Worm (Caenorhabditis elegans): ENCODE measurements around the gene Y110A2AL.2.
"Not testable (repeated sequence)": the region's sequence is repeated elsewhere in the genome, so short reads cannot be mapped to it uniquely, and the experiment has no call there.

The Y110A2AL.2 gene

DNA sequence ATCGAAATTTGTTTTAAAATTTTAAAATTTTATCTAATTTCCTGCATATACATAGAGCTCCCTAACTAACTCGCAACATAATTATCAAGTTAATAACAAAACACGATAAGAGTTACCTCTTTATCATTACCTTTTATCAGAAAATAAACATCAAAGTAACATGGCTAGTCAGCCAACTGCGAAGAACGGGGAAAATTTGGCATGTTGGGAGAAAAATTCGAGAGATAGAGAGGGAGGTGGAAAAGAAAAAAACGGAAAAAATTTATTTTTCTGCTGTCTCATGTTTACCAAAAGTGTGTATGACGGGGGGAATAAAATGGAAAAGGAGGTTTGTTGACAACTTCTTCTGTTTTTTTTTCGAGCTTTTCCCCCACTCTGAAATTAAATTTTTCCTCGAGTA lies 33.7 kb upstream of the Y110A2AL.2 start (continued):
- no peak for TF ChIP-seq duxl-1 (tag; optimal IDR thresholded peaks at IDR 0.05; ENCODE audit: poor library complexity)
- peak; percentile 44 for TF ChIP-seq dmd-6 (GFP tag; IDR thresholded peaks at IDR 0.05)
- no peak for TF ChIP-seq ZK546.5 (tag; optimal IDR thresholded peaks at IDR 0.05)
- TF ChIP-seq hlh-11 (tag; optimal IDR thresholded peaks at IDR 0.05), result peak; percentile 81
- no peak for TF ChIP-seq lin-38 (GFP tag; IDR thresholded peaks at IDR 0.05)
- TF ChIP-seq hmg-1.1 (GFP tag; IDR thresholded peaks at IDR 0.05), result no peak
- peak; percentile 44 for TF ChIP-seq nhr-11 (tag; optimal IDR thresholded peaks at IDR 0.05)
- no peak for TF ChIP-seq T20F7.1 (GFP tag; optimal IDR thresholded peaks at IDR 0.05)
- no peak for TF ChIP-seq ceh-82 (tag; optimal IDR thresholded peaks at IDR 0.05)
- no peak for TF ChIP-seq spr-3 (GFP tag; optimal IDR thresholded peaks at IDR 0.05)
- TF ChIP-seq daf-16 (GFP tag; optimal IDR thresholded peaks at IDR 0.05), result no peak
- TF ChIP-seq daf-16 (tag; optimal IDR thresholded peaks at IDR 0.05), result peak; percentile 99

DNA sequence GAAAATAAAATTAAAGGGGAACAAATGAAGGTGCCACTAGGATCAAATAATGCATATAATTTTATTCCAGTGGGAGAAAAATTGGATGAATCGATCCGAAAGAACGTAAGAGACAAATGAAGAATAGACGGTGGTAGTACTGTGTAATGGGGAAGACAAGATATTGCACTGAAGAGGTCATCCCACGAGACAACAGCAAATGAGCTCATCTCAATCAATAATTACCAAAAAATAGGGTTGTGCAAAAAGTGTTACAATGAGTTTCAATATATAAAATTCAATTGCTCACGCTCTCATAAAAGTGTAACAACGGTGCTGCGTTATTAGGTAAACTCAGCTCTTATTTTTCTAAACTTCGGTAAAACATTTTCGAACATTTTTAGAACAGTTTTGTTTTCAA lies 30.9 kb upstream of the Y110A2AL.2 start, which contains the start of gene K12H6.7:
Gene K12H6.7 (minus strand): TSS at position 101 of the 400 bp plus-strand sequence.
- TF ChIP-seq Y5F2A.4 (GFP tag; optimal IDR thresholded peaks at IDR 0.05), result no peak
- TF ChIP-seq nhr-76 (tag; optimal IDR thresholded peaks at IDR 0.05), result no peak
- TF ChIP-seq jun-1 (tag; optimal IDR thresholded peaks at IDR 0.05), result no peak
- no peak for TF ChIP-seq lin-39 (tag; optimal IDR thresholded peaks at IDR 0.05)
- TF ChIP-seq F49E8.2 (tag; optimal IDR thresholded peaks at IDR 0.05; ENCODE audit: borderline replicate concordance), result no peak
- no peak for TF ChIP-seq rbr-2 (tag; optimal IDR thresholded peaks at IDR 0.05)
- no peak for TF ChIP-seq snpc-4 (tag; optimal IDR thresholded peaks at IDR 0.05)
- no peak for TF ChIP-seq daf-19 (GFP tag; conservative IDR thresholded peaks at IDR 0.05)
- TF ChIP-seq set-16 (GFP tag; IDR thresholded peaks at IDR 0.05), result no peak
- no peak for TF ChIP-seq lim-7 (GFP tag; IDR thresholded peaks at IDR 0.05)
- TF ChIP-seq madf-5 (GFP tag; IDR thresholded peaks at IDR 0.05), result no peak
- no peak for TF ChIP-seq nhr-6 (tag; optimal IDR thresholded peaks at IDR 0.05)
- no peak for TF ChIP-seq cey-2 (tag; optimal IDR thresholded peaks at IDR 0.05; ENCODE audit: borderline replicate concordance, insufficient read depth)
- no peak for TF ChIP-seq aha-1 (tag)
- TF ChIP-seq dpl-1 (GFP tag; optimal IDR thresholded peaks at IDR 0.05), result no peak
- TF ChIP-seq ceh-32 (tag; optimal IDR thresholded peaks at IDR 0.05; ENCODE audit: poor library complexity), result no peak
- TF ChIP-seq zip-11 (GFP tag; IDR thresholded peaks at IDR 0.05), result no peak
- no peak for TF ChIP-seq ztf-11 (tag; optimal IDR thresholded peaks at IDR 0.05)
- no peak for TF ChIP-seq egl-43 (GFP tag; IDR thresholded peaks at IDR 0.05)
- TF ChIP-seq php-3 (GFP tag; IDR thresholded peaks at IDR 0.05), result no peak

DNA sequence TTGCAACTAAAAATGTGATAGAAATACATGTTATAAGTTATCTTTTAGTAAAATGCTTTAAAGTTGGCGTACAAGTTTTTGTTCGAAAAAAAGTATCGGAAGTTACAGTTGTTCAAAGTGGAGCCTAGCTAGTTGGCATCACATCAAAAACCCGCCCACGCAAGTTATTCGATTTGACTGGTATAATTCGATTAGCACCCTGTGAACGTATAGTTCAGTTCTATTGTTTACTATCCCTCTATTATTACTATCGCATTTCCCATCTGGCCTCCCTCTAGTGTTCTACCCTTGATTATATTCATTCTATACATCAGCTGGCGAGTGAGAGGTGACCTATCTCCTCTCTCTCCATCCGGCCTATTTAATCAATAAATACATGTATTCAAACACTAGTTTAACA lies 28.8 kb upstream of the Y110A2AL.2 start, which contains the start of gene Y110A2AL.4:
Gene Y110A2AL.4 (plus strand): TSS at position 301 of the 400 bp plus-strand sequence.
- not testable (repeated sequence) for TF ChIP-seq F26F4.8 (GFP tag; conservative IDR thresholded peaks at IDR 0.05); nhr-77 (tag; optimal IDR thresholded peaks at IDR 0.05); snpc-4 (tag; optimal IDR thresholded peaks at IDR 0.05)

ce11 chrII:2841529-2841928 lies 26.3 kb upstream of the Y110A2AL.2 start, which contains the start of gene Y110A2AL.6:
Y110A2AL.6 (minus strand) TSS chrII:2841629.
- no peak for TF ChIP-seq Y105C5A.15 (GFP tag; IDR thresholded peaks at IDR 0.05)
- no peak for TF ChIP-seq rbr-2 (tag; optimal IDR thresholded peaks at IDR 0.05)
- TF ChIP-seq D1046.2 (GFP tag; IDR thresholded peaks at IDR 0.05), result no peak
- TF ChIP-seq spr-3 (GFP tag; optimal IDR thresholded peaks at IDR 0.05), result no peak

- TF ChIP-seq R02D3.7 (tag; optimal IDR thresholded peaks at IDR 0.05), result no peak
- peak in 1 of 2 experiments; percentile 64 for TF ChIP-seq unc-62 (GFP tag; optimal IDR thresholded peaks at IDR 0.05 in 1 of 2)
- TF ChIP-seq unc-62 (tag; optimal IDR thresholded peaks at IDR 0.05), result no peak
Observed at ce11 chrII:2843088-2843487, 24.7 kb upstream of the Y110A2AL.2 start, which contains the start of gene Y110A2AL.7. Y110A2AL.7 (minus strand) TSS chrII:2843188.

Data from whole organism, L4 larva.